Worm (Caenorhabditis elegans) whole organism, L4/young adult: ENCODE measurements around the gene E03H12.7.

Experiments
- dao-5 ChIP-seq: sonication (generic microtip); optimal IDR thresholded peaks from 2 replicates; lab custom pipeline; 2016; ENCODE audit warnings: missing genotype, missing genetic modification characterization, moderate library complexity, missing compliant biosample characterization
- him-1 ChIP-seq: sonication (generic microtip); optimal IDR thresholded peaks from 2 replicates; lab custom pipeline; 2016; ENCODE audit warnings: missing genotype, missing genetic modification reagents, missing genetic modification characterization, missing compliant biosample characterization

DNA sequence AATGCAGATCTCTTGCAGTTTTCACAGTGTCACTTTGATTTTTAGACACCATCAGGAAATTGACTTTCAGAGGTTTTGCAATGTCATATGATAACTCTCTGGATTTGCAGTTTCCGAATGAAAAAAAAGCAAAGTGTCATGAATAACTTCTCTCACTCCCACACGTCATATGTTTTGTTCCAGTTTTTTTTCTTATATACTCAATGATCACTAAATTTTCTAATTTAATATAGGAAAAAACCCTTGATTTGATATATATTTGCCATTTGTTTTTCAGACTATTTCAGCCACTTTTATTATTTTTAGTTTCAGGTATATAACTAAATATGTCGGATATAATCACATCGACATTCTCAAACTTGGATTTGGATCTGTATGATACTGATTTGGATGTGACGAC is 49.1 kb upstream of the E03H12.7 start, which contains the start of gene C09B9.1:
- TF ChIP-seq him-1 (tag; lab: Kevin White, UChicago): no peak
- no peak for TF ChIP-seq dao-5 (tag; lab: Kevin White, UChicago)
